Worm (Caenorhabditis elegans) whole organism, L1 larva: ENCODE measurements around the gene arrd-7.

ENCODE experiments used
- C16A3.4 ChIP-seq: fragments of 150-350 bp; optimal IDR thresholded peaks from 2 replicates; lab custom pipeline; 2014; ENCODE audit warnings: missing biosample characterization, missing genetic modification characterization
- F16B12.6 ChIP-seq: fragments of 150-350 bp; optimal IDR thresholded peaks from 2 replicates; lab custom pipeline; 2014; ENCODE audit warnings: missing biosample characterization, missing genetic modification characterization
- Y116A8C.19 ChIP-seq: sonication (generic microtip); optimal IDR thresholded peaks from 2 replicates; lab custom pipeline; 2016; ENCODE audit warnings: missing compliant biosample characterization, missing genetic modification characterization, borderline replicate concordance
- ama-1 ChIP-seq: fragments of 150-350 bp; optimal IDR thresholded peaks from 2 replicates; lab custom pipeline; 2014
- blmp-1 ChIP-seq: fragments of 150-350 bp; optimal IDR thresholded peaks from 2 replicates; lab custom pipeline; 2014; ENCODE audit warnings: missing biosample characterization, missing genetic modification characterization
- ceh-82 ChIP-seq, 3 experiments: fragments of 150-350 bp in 1 of 3; sonication (generic microtip) in 2 of 3; optimal IDR thresholded peaks; 2 replicates each; lab custom pipeline; 2014 to 2017; ENCODE audit warnings: missing biosample characterization in 3 of 3, missing genetic modification characterization in 3 of 3
- ceh-88 ChIP-seq: fragments of 200-800 bp; sonication (Bioruptor generic); IDR thresholded peaks from 2 replicates; pipeline ENCODE4 v1.3.6; 2022; ENCODE audit warnings: missing genetic modification characterization, missing compliant biosample characterization
- ces-1 ChIP-seq: fragments of 150-350 bp; optimal IDR thresholded peaks from 2 replicates; lab custom pipeline; 2014; ENCODE audit warnings: missing biosample characterization, missing genetic modification reagents, missing genetic modification characterization
- dpl-1 ChIP-seq, 3 experiments: fragments of 150-350 bp in 2 of 3; sonication (generic microtip) in 1 of 3; optimal IDR thresholded peaks; 2 replicates each; lab custom pipeline; 2014 to 2017; ENCODE audit warnings: missing biosample characterization in 3 of 3, missing genetic modification characterization in 3 of 3, missing genetic modification reagents in 3 of 3
- dsc-1 ChIP-seq: sonication (generic microtip); optimal IDR thresholded peaks from 2 replicates; lab custom pipeline; 2016; ENCODE audit warnings: mild to moderate bottlenecking, missing genetic modification characterization, missing compliant biosample characterization
- efl-1 ChIP-seq, 4 experiments: fragments of 150-350 bp; optimal IDR thresholded peaks in 3 of 4; peaks in 1 of 4; 1 replicate in 1 of 4; 2 replicates in 3 of 4; lab custom pipeline; 2014; ENCODE audit warnings: missing biosample characterization in 2 of 4, missing genetic modification characterization in 2 of 4, missing genetic modification reagents in 2 of 4
- egl-13 ChIP-seq: sonication (generic microtip); optimal IDR thresholded peaks from 2 replicates; lab custom pipeline; 2016; ENCODE audit warnings: missing genotype, missing genetic modification reagents, missing genetic modification characterization, missing compliant biosample characterization
- egl-27 ChIP-seq, 2 experiments: fragments of 150-350 bp in 1 of 2; sonication (generic microtip); optimal IDR thresholded peaks; 3 replicates each; lab custom pipeline; 2017 to 2018; ENCODE audit warnings: missing biosample characterization in 2 of 2, missing genetic modification characterization in 2 of 2, missing genetic modification reagents in 2 of 2
- elt-3 ChIP-seq, 6 experiments: fragments of 150-350 bp in 1 of 6; sonication (generic microtip); optimal IDR thresholded peaks; 2 replicates each; lab custom pipeline; 2017 to 2018; ENCODE audit warnings: missing biosample characterization in 6 of 6, missing genetic modification characterization in 6 of 6, inconsistent platforms in 1 of 6
- fkh-10 ChIP-seq: sonication (generic microtip); optimal IDR thresholded peaks from 2 replicates; lab custom pipeline; 2017; ENCODE audit warnings: missing biosample characterization, missing genetic modification reagents, missing genetic modification characterization
- fkh-4 ChIP-seq: sonication (generic microtip); optimal IDR thresholded peaks from 2 replicates; lab custom pipeline; 2016; ENCODE audit warnings: missing compliant biosample characterization, missing genetic modification characterization, borderline replicate concordance
- fkh-8 ChIP-seq: sonication (generic microtip); optimal IDR thresholded peaks from 2 replicates; lab custom pipeline; 2016; ENCODE audit warnings: mild to moderate bottlenecking, missing genetic modification characterization, missing compliant biosample characterization
- grh-1 ChIP-seq: fragments of 200-800 bp; sonication (Bioruptor generic); IDR thresholded peaks from 2 replicates; pipeline ENCODE4 v1.3.6; 2022; ENCODE audit warnings: missing genetic modification reagents, missing genetic modification characterization, missing compliant biosample characterization
- hlh-17 ChIP-seq: fragments of 200-800 bp; sonication (Bioruptor generic); optimal IDR thresholded peaks from 2 replicates; lab custom pipeline; 2018; ENCODE audit warnings: missing genetic modification characterization, mild to moderate bottlenecking, missing compliant biosample characterization, moderate library complexity, borderline replicate concordance
- hpl-2 ChIP-seq: fragments of 150-350 bp; optimal IDR thresholded peaks from 2 replicates; lab custom pipeline; 2014; ENCODE audit warnings: missing biosample characterization, missing genetic modification reagents, missing genetic modification characterization
- irx-1 ChIP-seq: sonication (generic microtip); optimal IDR thresholded peaks from 2 replicates; lab custom pipeline; 2016; ENCODE audit warnings: missing genetic modification characterization, missing compliant biosample characterization
- jun-1 ChIP-seq: fragments of 150-350 bp; optimal IDR thresholded peaks from 2 replicates; lab custom pipeline; 2014; ENCODE audit warnings: missing biosample characterization, missing genetic modification reagents, missing genetic modification characterization
- lin-14 ChIP-seq: fragments of 200-800 bp; sonication (Bioruptor generic); optimal IDR thresholded peaks from 2 replicates; lab custom pipeline; 2018; ENCODE audit warnings: mild to moderate bottlenecking, missing genetic modification characterization, moderate library complexity, missing compliant biosample characterization
- lin-15B ChIP-seq: fragments of 150-350 bp; sonication (generic microtip); optimal IDR thresholded peaks from 3 replicates; lab custom pipeline; 2014; ENCODE audit warnings: missing biosample characterization, missing genetic modification characterization
- lin-35 ChIP-seq, 2 experiments: fragments of 150-350 bp; optimal IDR thresholded peaks; 2 replicates each; lab custom pipeline; 2014; ENCODE audit warnings: missing biosample characterization in 2 of 2, missing genetic modification characterization in 2 of 2, missing genetic modification reagents in 2 of 2
- lir-3 ChIP-seq: sonication (generic microtip); optimal IDR thresholded peaks from 2 replicates; lab custom pipeline; 2016; ENCODE audit warnings: mild to moderate bottlenecking, missing genetic modification characterization, moderate library complexity, missing compliant biosample characterization; ENCODE audit not compliant: poor library complexity
- lsy-2 ChIP-seq, 2 experiments: fragments of 150-350 bp; optimal IDR thresholded peaks; 2 replicates each; lab custom pipeline; 2014; ENCODE audit warnings: missing biosample characterization in 2 of 2, missing genetic modification characterization in 2 of 2
- mdl-1 ChIP-seq, 2 experiments: fragments of 150-350 bp; optimal IDR thresholded peaks; 2 replicates each; lab custom pipeline; 2014 to 2017; ENCODE audit warnings: missing biosample characterization in 2 of 2, missing genetic modification characterization in 2 of 2, inconsistent platforms in 1 of 2
- mef-2 ChIP-seq: fragments of 150-350 bp; optimal IDR thresholded peaks from 2 replicates; lab custom pipeline; 2014; ENCODE audit warnings: missing biosample characterization, missing genetic modification characterization
- mep-1 ChIP-seq: fragments of 150-350 bp; optimal IDR thresholded peaks from 2 replicates; lab custom pipeline; 2014; ENCODE audit warnings: missing biosample characterization, missing genetic modification characterization
- nhr-11 ChIP-seq: fragments of 150-350 bp; optimal IDR thresholded peaks from 2 replicates; lab custom pipeline; 2014; ENCODE audit warnings: missing biosample characterization, missing genetic modification characterization
- nhr-20 ChIP-seq: sonication (generic microtip); optimal IDR thresholded peaks from 2 replicates; lab custom pipeline; 2016; ENCODE audit warnings: mild to moderate bottlenecking, missing genetic modification characterization, missing compliant biosample characterization
- nhr-28 ChIP-seq: fragments of 150-350 bp; optimal IDR thresholded peaks from 2 replicates; lab custom pipeline; 2014; ENCODE audit warnings: missing biosample characterization, missing genetic modification characterization
- nhr-76 ChIP-seq: sonication (generic microtip); optimal IDR thresholded peaks from 2 replicates; lab custom pipeline; 2017; ENCODE audit warnings: missing biosample characterization, missing genetic modification characterization
- nhr-77 ChIP-seq: fragments of 150-350 bp; optimal IDR thresholded peaks from 2 replicates; lab custom pipeline; 2014; ENCODE audit warnings: missing biosample characterization, missing genetic modification characterization
- nhr-84 ChIP-seq: sonication (generic microtip); optimal IDR thresholded peaks from 2 replicates; lab custom pipeline; 2017; ENCODE audit warnings: missing biosample characterization, missing genetic modification characterization
- nhr-85 ChIP-seq: sonication (generic microtip); peaks from one replicate; lab custom pipeline; 2016; ENCODE audit warnings: missing genetic modification characterization, inconsistent platforms, missing compliant biosample characterization
- nhr-90 ChIP-seq: sonication (generic microtip); optimal IDR thresholded peaks from 2 replicates; lab custom pipeline; 2016; ENCODE audit warnings: mild to moderate bottlenecking, missing genetic modification characterization, missing compliant biosample characterization; ENCODE audit not compliant: poor library complexity
- pag-3 ChIP-seq: sonication (generic microtip); optimal IDR thresholded peaks from 2 replicates; lab custom pipeline; 2017; ENCODE audit warnings: missing genetic modification characterization, mild to moderate bottlenecking, missing compliant biosample characterization, antibody characterized with exemption, borderline replicate concordance; ENCODE audit not compliant: insufficient read depth
- pax-3 ChIP-seq: fragments of 200-800 bp; sonication (Bioruptor generic); optimal IDR thresholded peaks from 2 replicates; lab custom pipeline; 2018; ENCODE audit warnings: mild to moderate bottlenecking, missing genetic modification characterization, moderate library complexity, missing compliant biosample characterization
- skn-1 ChIP-seq: fragments of 150-350 bp; optimal IDR thresholded peaks from 2 replicates; lab custom pipeline; 2014; ENCODE audit warnings: missing biosample characterization, missing genetic modification characterization
- snpc-4 ChIP-seq: fragments of 150-350 bp; optimal IDR thresholded peaks from 2 replicates; lab custom pipeline; 2014; ENCODE audit warnings: missing biosample characterization, missing genetic modification characterization
- snu-23 ChIP-seq: sonication (generic microtip); optimal IDR thresholded peaks from 2 replicates; lab custom pipeline; 2016; ENCODE audit warnings: missing genetic modification characterization, missing compliant biosample characterization
- sox-4 ChIP-seq: sonication (generic microtip); optimal IDR thresholded peaks from 2 replicates; lab custom pipeline; 2016; ENCODE audit warnings: missing genetic modification characterization, missing compliant biosample characterization
- swsn-7 ChIP-seq: sonication (generic microtip); optimal IDR thresholded peaks from 2 replicates; lab custom pipeline; 2016; ENCODE audit warnings: missing genetic modification characterization, missing compliant biosample characterization
- tbx-2 ChIP-seq: sonication (generic microtip); optimal IDR thresholded peaks from 2 replicates; lab custom pipeline; 2016; ENCODE audit warnings: missing genetic modification characterization, missing compliant biosample characterization
- tlp-1 ChIP-seq: fragments of 150-350 bp; optimal IDR thresholded peaks from 2 replicates; lab custom pipeline; 2014; ENCODE audit warnings: missing biosample characterization, missing genetic modification characterization
- unc-130 ChIP-seq: fragments of 150-350 bp; optimal IDR thresholded peaks from 2 replicates; lab custom pipeline; 2017; ENCODE audit warnings: missing biosample characterization, missing genetic modification characterization, inconsistent platforms
- unc-30 ChIP-seq: sonication (generic microtip); optimal IDR thresholded peaks from 2 replicates; lab custom pipeline; 2017; ENCODE audit warnings: missing biosample characterization, missing genetic modification characterization
- unc-86 ChIP-seq: sonication (generic microtip); optimal IDR thresholded peaks from 2 replicates; lab custom pipeline; 2016; ENCODE audit warnings: missing genetic modification characterization, missing compliant biosample characterization
- xbp-1 ChIP-seq: sonication (generic microtip); optimal IDR thresholded peaks from 2 replicates; lab custom pipeline; 2016; ENCODE audit warnings: missing genetic modification characterization, missing compliant biosample characterization
- ztf-4 ChIP-seq: fragments of 150-350 bp; optimal IDR thresholded peaks from 2 replicates; lab custom pipeline; 2014; ENCODE audit warnings: missing biosample characterization, missing genetic modification characterization

Gene arrd-7

ce11 chrII:12089616-12090215 is 27.3 kb upstream of the arrd-7 start:
- TF ChIP-seq pag-3 (tag; lab: Kevin White, UChicago) (peak; percentile 23), fkh-4 (tag; lab: Kevin White, UChicago) (no peak), tbx-2 (tag; lab: Kevin White, UChicago) (peak; percentile 39), F16B12.6 (tag; lab: Kevin White, UChicago) (peak; percentile 26), mef-2 (tag; lab: Kevin White, UChicago) (no peak), lsy-2 (tag; optimal IDR thresholded peaks at IDR 0.05; lab: Kevin White, UChicago) (peak; percentile 43 to 47), dsc-1 (tag; lab: Kevin White, UChicago) (no peak), ces-1 (GFP tag; lab: Kevin White, UChicago) (no peak), nhr-90 (tag; lab: Kevin White, UChicago) (peak; percentile 9), mep-1 (tag; lab: Kevin White, UChicago) (peak; percentile 64), nhr-77 (no peak), lin-14 (peak; percentile 96), xbp-1 (tag; lab: Kevin White, UChicago) (peak; percentile 28), lir-3 (tag; lab: Kevin White, UChicago) (no peak), blmp-1 (tag; lab: Kevin White, UChicago) (peak; percentile 76), ceh-88 (GFP tag; lab: Robert Waterston, UW) (no peak), snu-23 (GFP tag; lab: Kevin White, UChicago) (peak; percentile 60), mdl-1 (tag; optimal IDR thresholded peaks at IDR 0.05; lab: Kevin White, UChicago) (peak in 1 of 2 experiments; percentile 20), lin-35 (GFP tag; optimal IDR thresholded peaks at IDR 0.05; lab: Kevin White, UChicago) (peak; percentile 21 to 64), dpl-1 (GFP tag; optimal IDR thresholded peaks at IDR 0.05; lab: Kevin White, UChicago) (peak; percentile 25 to 50 (median 45)), egl-13 (tag; lab: Kevin White, UChicago) (no peak), nhr-28 (tag; lab: Kevin White, UChicago) (no peak), nhr-85 (tag; lab: Kevin White, UChicago) (peak; percentile 56), jun-1 (tag; lab: Kevin White, UChicago) (peak; percentile 6), skn-1 (peak; percentile 31), sox-4 (no peak), nhr-11 (no peak), nhr-20 (tag; lab: Kevin White, UChicago) (peak; percentile 17), nhr-84 (no peak), ama-1 (lab: Kevin White, UChicago) (no peak), elt-3 (tag; optimal IDR thresholded peaks at IDR 0.05; lab: Kevin White, UChicago) (peak in 1 of 6 experiments; percentile 25), hlh-17 (GFP tag; lab: Kevin White, UChicago) (no peak), efl-1 (optimal IDR thresholded peaks at IDR 0.05; lab: Kevin White, UChicago) (peak; percentile 39 to 59), efl-1 (GFP tag; optimal IDR thresholded peaks at IDR 0.05 in 1 of 2; lab: Kevin White, UChicago) (peak; percentile 53 to 96), fkh-10 (GFP tag; lab: Kevin White, UChicago) (peak; percentile 27), ceh-82 (tag; optimal IDR thresholded peaks at IDR 0.05; lab: Kevin White, UChicago) (peak in 1 of 3 experiments; percentile 44), tlp-1 (tag; lab: Kevin White, UChicago) (no peak), unc-30 (tag; lab: Kevin White, UChicago) (no peak), pax-3 (tag; lab: Kevin White, UChicago) (no peak), C16A3.4 (tag; lab: Kevin White, UChicago) (no peak), Y116A8C.19 (no peak), grh-1 (GFP tag; lab: Robert Waterston, UW) (no peak), unc-130 (tag; lab: Kevin White, UChicago) (no peak), egl-27 (tag; optimal IDR thresholded peaks at IDR 0.05; lab: Kevin White, UChicago) (no peak), ztf-4 (tag; lab: Kevin White, UChicago) (no peak), hpl-2 (GFP tag; lab: Kevin White, UChicago) (no peak), irx-1 (peak; percentile 28), lin-15B (tag; lab: Kevin White, UChicago) (no peak), swsn-7 (tag; lab: Kevin White, UChicago) (peak; percentile 54), snpc-4 (tag; lab: Kevin White, UChicago) (peak; percentile 28), nhr-76 (no peak), fkh-8 (tag; lab: Kevin White, UChicago) (peak; percentile 53), unc-86 (no peak)
